Worm (Caenorhabditis elegans): ENCODE results near the gene C13F10.8.
A peak's percentile ranks its signal among the peaks of the same experiment; 100 is the strongest.

C13F10.8 gene

DNA sequence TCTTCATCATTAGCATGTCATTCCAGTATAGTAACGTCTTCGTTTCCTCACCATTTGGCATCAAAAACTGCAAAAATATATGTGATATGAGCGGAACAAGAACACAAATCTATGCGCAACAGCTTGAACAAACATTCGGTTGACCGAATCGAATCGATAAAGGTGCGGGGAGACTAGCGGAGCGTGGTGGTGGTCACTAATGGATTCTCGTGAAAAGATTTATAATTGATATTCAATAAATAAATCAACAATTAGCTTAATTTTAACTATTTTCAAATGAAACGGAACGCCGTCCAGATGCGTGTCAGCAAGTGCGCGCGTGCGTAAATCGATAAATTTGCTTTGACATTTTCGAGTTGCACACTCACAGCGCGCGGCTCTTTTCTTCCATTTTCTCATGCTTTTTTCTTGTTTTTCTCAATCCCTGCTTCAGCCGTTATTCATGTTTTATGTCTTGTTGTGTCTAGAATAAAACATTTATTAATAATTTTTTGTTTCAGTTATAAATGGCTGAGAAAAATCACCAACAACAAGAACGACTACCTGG lies at the start of gene C13F10.8, which contains the start of the genes C13F10.6 and kxd-1:
Gene C13F10.8 (minus strand): TSS at position 51 of the 547 bp plus-strand sequence.
Gene C13F10.6 (minus strand): TSS at position 67 of the 547 bp plus-strand sequence.
Gene kxd-1 (plus strand): TSS at position 497 of the 547 bp plus-strand sequence.
- TF ChIP-seq hmg-11 (tag; optimal IDR thresholded peaks at IDR 0.05) (peak; percentile 28), egl-27 (tag; optimal IDR thresholded peaks at IDR 0.05) (no peak), mdl-1 (tag; optimal IDR thresholded peaks at IDR 0.05) (no peak), nhr-23 (tag; optimal IDR thresholded peaks at IDR 0.05) (peak; percentile 3), ceh-28 (tag; optimal IDR thresholded peaks at IDR 0.05) (peak; percentile 9), nfya-1 (tag; optimal IDR thresholded peaks at IDR 0.05; ENCODE audit: insufficient read depth) (peak; percentile 6)

- TF ChIP-seq elt-2 (tag; optimal IDR thresholded peaks at IDR 0.05) (no peak), nhr-28 (tag; optimal IDR thresholded peaks at IDR 0.05) (no peak), nhr-76 (tag; optimal IDR thresholded peaks at IDR 0.05) (no peak), egl-5 (tag; optimal IDR thresholded peaks at IDR 0.05) (no peak), lin-39 (tag; optimal IDR thresholded peaks at IDR 0.05) (no peak), ceh-9 (tag; optimal IDR thresholded peaks at IDR 0.05) (no peak), nhr-11 (tag; optimal IDR thresholded peaks at IDR 0.05) (no peak), nhr-25 (tag; optimal IDR thresholded peaks at IDR 0.05) (no peak), ztf-4 (tag; optimal IDR thresholded peaks at IDR 0.05) (no peak), snpc-4 (tag; optimal IDR thresholded peaks at IDR 0.05) (no peak), jun-1 (tag; optimal IDR thresholded peaks at IDR 0.05) (no peak), pha-4 (tag; optimal IDR thresholded peaks at IDR 0.05) (no peak), nhr-237 (tag; optimal IDR thresholded peaks at IDR 0.05) (no peak), eor-1 (tag; optimal IDR thresholded peaks at IDR 0.05) (no peak), fkh-2 (tag; optimal IDR thresholded peaks at IDR 0.05) (no peak), egl-27 (tag; optimal IDR thresholded peaks at IDR 0.05) (no peak)
Measured at ce11 chrV:7269399-7269798, 48.6 kb upstream of the C13F10.8 start, which contains the start of gene C13A2.6. Gene C13A2.6, plus strand, starts transcription at chrV:7269699.

- TF ChIP-seq fkh-2 (tag; optimal IDR thresholded peaks at IDR 0.05): no peak
- no peak for TF ChIP-seq skn-1 (tag; optimal IDR thresholded peaks at IDR 0.05)
- TF ChIP-seq ceh-9 (tag; optimal IDR thresholded peaks at IDR 0.05): no peak
- no peak for TF ChIP-seq zag-1 (tag; optimal IDR thresholded peaks at IDR 0.05)
- no peak for TF ChIP-seq aly-2 (tag; optimal IDR thresholded peaks at IDR 0.05)
- no peak for TF ChIP-seq mml-1 (tag; optimal IDR thresholded peaks at IDR 0.05)
- TF ChIP-seq mdl-1 (tag; optimal IDR thresholded peaks at IDR 0.05): no peak
- TF ChIP-seq nhr-25 (tag; optimal IDR thresholded peaks at IDR 0.05): no peak
- TF ChIP-seq ceh-82 (tag; optimal IDR thresholded peaks at IDR 0.05): no peak
- no peak for TF ChIP-seq daf-12 (tag; optimal IDR thresholded peaks at IDR 0.05)
Measured at ce11 chrV:7266021-7266420, 45.2 kb upstream of the C13F10.8 start, which contains the start of gene C13A2.7. Gene C13A2.7, plus strand, starts transcription at chrV:7266321.

DNA sequence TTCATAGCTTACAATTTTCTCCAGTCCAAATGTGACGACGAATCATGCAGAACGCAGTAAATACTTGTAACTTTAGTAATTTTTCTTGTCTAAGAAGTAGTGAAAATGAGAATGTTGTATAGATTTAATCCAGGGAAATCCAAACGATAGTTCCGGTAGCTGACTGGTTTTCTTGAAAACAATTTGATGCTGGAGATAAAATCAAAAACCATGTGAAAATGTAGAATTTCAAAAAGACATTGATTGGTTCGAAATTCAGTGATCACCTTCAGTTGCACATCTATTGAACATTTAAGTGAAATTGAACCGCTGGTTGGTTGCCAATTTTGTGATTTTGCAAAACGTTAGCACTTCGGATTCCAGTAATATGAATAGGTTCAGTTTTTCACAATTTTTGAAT lies 43.2 kb upstream of the C13F10.8 start, which contains the start of gene C13A2.9:
Gene C13A2.9 (minus strand): TSS at position 101 of the 400 bp plus-strand sequence.
- no peak for TF ChIP-seq nhr-12 (tag; optimal IDR thresholded peaks at IDR 0.05)
- TF ChIP-seq ceh-82 (tag; optimal IDR thresholded peaks at IDR 0.05): no peak

DNA sequence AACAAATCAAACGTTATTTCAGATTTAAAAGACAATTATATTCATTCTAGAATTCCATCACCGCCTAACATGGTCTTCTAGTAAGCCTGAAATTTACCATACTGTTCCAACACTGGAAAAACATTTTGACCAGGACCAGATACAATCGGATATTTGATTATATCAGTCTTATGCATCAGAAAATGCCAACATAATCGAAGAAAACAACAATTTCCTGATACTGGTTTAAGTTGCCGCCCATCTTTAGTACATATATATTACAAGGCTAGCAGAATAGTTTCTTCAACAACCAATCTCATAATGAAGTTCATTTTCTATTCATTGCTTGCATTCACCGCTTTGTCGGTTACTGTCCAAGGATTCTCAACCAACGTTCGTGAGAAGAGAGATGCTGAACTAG lies 38.1 kb upstream of the C13F10.8 start, which contains the start of gene C13A2.12:
Gene C13A2.12 (plus strand): TSS at position 301 of the 400 bp plus-strand sequence.
- TF ChIP-seq pha-4 (tag; optimal IDR thresholded peaks at IDR 0.05): no peak
- no peak for TF ChIP-seq nhr-67 (tag; optimal IDR thresholded peaks at IDR 0.05)
- TF ChIP-seq ceh-82 (tag; optimal IDR thresholded peaks at IDR 0.05): no peak
- no peak for TF ChIP-seq lsy-12 (tag; optimal IDR thresholded peaks at IDR 0.05)
- no peak for TF ChIP-seq elt-1 (tag; optimal IDR thresholded peaks at IDR 0.05)
- no peak for TF ChIP-seq nhr-76 (tag; optimal IDR thresholded peaks at IDR 0.05)
- no peak for TF ChIP-seq nhr-12 (tag; optimal IDR thresholded peaks at IDR 0.05)
- TF ChIP-seq fkh-2 (tag; optimal IDR thresholded peaks at IDR 0.05): no peak
- TF ChIP-seq ceh-16 (tag; optimal IDR thresholded peaks at IDR 0.05): no peak

DNA sequence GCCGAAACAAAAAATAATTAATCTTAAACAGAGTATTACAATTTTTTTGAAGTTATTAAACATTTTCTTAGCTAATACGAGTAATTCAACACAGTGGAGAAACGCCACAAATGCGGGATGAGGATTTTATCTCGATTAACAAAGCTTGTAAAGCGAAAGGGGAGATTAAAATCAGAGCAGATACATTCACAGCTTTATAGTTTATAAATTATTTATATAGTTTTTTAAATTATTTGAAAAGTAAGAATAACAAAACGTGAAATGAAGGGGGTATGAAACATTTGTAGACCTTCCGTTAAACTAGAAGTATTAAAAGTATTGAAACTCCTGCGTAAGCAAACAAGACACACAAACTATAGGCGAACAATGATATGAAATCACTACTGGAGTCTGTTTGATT lies 34.3 kb upstream of the C13F10.8 start, which contains the start of gene C05C8.8:
Gene C05C8.8 (minus strand): TSS at position 101 of the 400 bp plus-strand sequence.
- TF ChIP-seq aly-2 (tag; optimal IDR thresholded peaks at IDR 0.05): no peak
- no peak for TF ChIP-seq ama-1 (optimal IDR thresholded peaks at IDR 0.05)

Data from whole organism, L3 larva.